Fruit fly (Drosophila melanogaster) whole organism, adult: ENCODE measurements around the gene HHEX.
A peak's percentile ranks its signal among the peaks of the same experiment; 100 is the strongest.

Experiments used
- CG11617 ChIP-seq: fragments of 200-800 bp; sonication (Bioruptor generic); optimal IDR thresholded peaks from 2 replicates; lab custom pipeline; 2017; ENCODE audit warnings: mild to moderate bottlenecking, missing biosample characterization, missing genetic modification reagents, missing genetic modification characterization
- CG12768 ChIP-seq: fragments of 200-800 bp; sonication (Bioruptor generic); optimal IDR thresholded peaks from 2 replicates; lab custom pipeline; 2017; ENCODE audit warnings: missing biosample characterization, missing genetic modification characterization, mild to moderate bottlenecking, moderate library complexity, missing genetic modification reagents
- CG14711 ChIP-seq: fragments of 200-800 bp; sonication (Bioruptor generic); optimal IDR thresholded peaks from 2 replicates; lab custom pipeline; 2018; ENCODE audit warnings: missing biosample characterization, mild to moderate bottlenecking, missing genetic modification characterization, moderate library complexity
- CG1620 ChIP-seq: fragments of 200-800 bp; sonication (Bioruptor generic); optimal IDR thresholded peaks from 2 replicates; lab custom pipeline; 2016; ENCODE audit warnings: missing biosample characterization, missing genetic modification characterization
- CG33017 ChIP-seq: fragments of 200-800 bp; sonication (Bioruptor generic); optimal IDR thresholded peaks from 2 replicates; lab custom pipeline; 2018; ENCODE audit warnings: missing biosample characterization, mild to moderate bottlenecking, missing genetic modification characterization, moderate library complexity
- CG5204 ChIP-seq: fragments of 200-800 bp; sonication (Bioruptor generic); optimal IDR thresholded peaks from 2 replicates; lab custom pipeline; 2016; ENCODE audit warnings: missing biosample characterization, missing genetic modification characterization
- CG7045 ChIP-seq: fragments of 200-800 bp; sonication (Bioruptor generic); optimal IDR thresholded peaks from 2 replicates; lab custom pipeline; 2017; ENCODE audit warnings: missing biosample characterization, mild to moderate bottlenecking, missing genetic modification characterization
- CG7101 ChIP-seq: fragments of 200-800 bp; sonication (Bioruptor generic); optimal IDR thresholded peaks from 2 replicates; lab custom pipeline; 2018; ENCODE audit warnings: missing biosample characterization, mild to moderate bottlenecking, missing genetic modification characterization, moderate library complexity
- Clk ChIP-seq: fragments of 200-800 bp; sonication (Bioruptor generic); optimal IDR thresholded peaks from 2 replicates; lab custom pipeline; 2017; ENCODE audit warnings: missing biosample characterization, missing genetic modification characterization
- Crg-1 ChIP-seq: fragments of 200-800 bp; sonication (Bioruptor generic); optimal IDR thresholded peaks from 2 replicates; lab custom pipeline; 2016; ENCODE audit warnings: missing biosample characterization, missing genetic modification characterization
- Hr96 ChIP-seq: fragments of 200-800 bp; sonication (Bioruptor generic); optimal IDR thresholded peaks from 2 replicates; lab custom pipeline; 2016; ENCODE audit warnings: missing biosample characterization, missing genetic modification characterization
- Mnt ChIP-seq: fragments of 200-800 bp; sonication (Bioruptor generic); optimal IDR thresholded peaks from 2 replicates; lab custom pipeline; 2016; ENCODE audit warnings: missing biosample characterization, mild to moderate bottlenecking, missing genetic modification characterization
- bab1 ChIP-seq: fragments of 200-800 bp; sonication (Bioruptor generic); optimal IDR thresholded peaks from 3 replicates; lab custom pipeline; 2019; ENCODE audit warnings: missing biosample characterization, mild to moderate bottlenecking, missing genetic modification characterization, moderate library complexity
- cic ChIP-seq: fragments of 200-800 bp; sonication (Bioruptor generic); optimal IDR thresholded peaks from 2 replicates; lab custom pipeline; 2017; ENCODE audit warnings: missing biosample characterization, mild to moderate bottlenecking, missing genetic modification characterization, moderate library complexity
- cnc ChIP-seq, 2 experiments: fragments of >200 bp; optimal IDR thresholded peaks; 2 replicates each; lab custom pipeline; 2017
- kay ChIP-seq: fragments of 200-800 bp; sonication (Bioruptor generic); peaks from one replicate; lab custom pipeline; 2016; ENCODE audit warnings: missing biosample characterization, missing genetic modification characterization, borderline replicate concordance
- ovo ChIP-seq: fragments of 200-800 bp; sonication (Bioruptor generic); optimal IDR thresholded peaks from 2 replicates; lab custom pipeline; 2016; ENCODE audit warnings: missing biosample characterization, missing genetic modification characterization
- pad ChIP-seq: fragments of 200-800 bp; sonication (Bioruptor generic); optimal IDR thresholded peaks from 3 replicates; lab custom pipeline; 2017; ENCODE audit warnings: missing biosample characterization, missing genetic modification characterization, mild to moderate bottlenecking, moderate library complexity, missing genetic modification reagents
- tj ChIP-seq: fragments of 200-800 bp; sonication (Bioruptor generic); optimal IDR thresholded peaks from 3 replicates; lab custom pipeline; 2017; ENCODE audit warnings: missing biosample characterization, mild to moderate bottlenecking, missing genetic modification characterization, moderate library complexity
- toe ChIP-seq: fragments of 200-800 bp; sonication (Bioruptor generic); optimal IDR thresholded peaks from 2 replicates; lab custom pipeline; 2016; ENCODE audit warnings: missing biosample characterization, missing genetic modification characterization

The HHEX gene

dm6 chr3R:21118784-21119183 is 38.1 kb upstream of the HHEX start, which contains the start of gene Bdbt:
Bdbt (minus strand) TSS chr3R:21118856.
- TF ChIP-seq tj (GFP tag; lab: Kevin White, UChicago) = peak; percentile 31
- TF ChIP-seq Mnt = peak; percentile 67
- peak; percentile 9 for TF ChIP-seq CG11617 (GFP tag; lab: Kevin White, UChicago)
- TF ChIP-seq CG12768 (GFP tag; lab: Kevin White, UChicago) = peak; percentile 7
- TF ChIP-seq CG7101 = peak; percentile 32
- no peak for TF ChIP-seq ovo

dm6 chr3R:21116057-21116456 is 35.3 kb upstream of the HHEX start, which contains the start of gene ppan:
ppan (plus strand) TSS chr3R:21116254.
- TF ChIP-seq CG11617 (GFP tag; lab: Kevin White, UChicago) = peak; percentile 13
- peak; percentile 98 for TF ChIP-seq Mnt
- TF ChIP-seq Hr96 (GFP tag; lab: Kevin White, UChicago) = no peak
- no peak for TF ChIP-seq Clk (GFP tag; lab: Kevin White, UChicago)
- no peak for TF ChIP-seq tj (GFP tag; lab: Kevin White, UChicago)
- peak; percentile 49 for TF ChIP-seq bab1 (GFP tag; lab: Kevin White, UChicago)
- no peak for TF ChIP-seq cic (GFP tag; lab: Kevin White, UChicago)
- no peak for TF ChIP-seq cnc (optimal IDR thresholded peaks at IDR 0.05; lab: Kevin White, UChicago)
- TF ChIP-seq CG7101 = peak; percentile 2
- TF ChIP-seq pad (GFP tag; lab: Kevin White, UChicago) = no peak
- no peak for TF ChIP-seq CG33017 (tag; lab: Kevin White, UChicago)
- no peak for TF ChIP-seq CG14711 (tag; lab: Kevin White, UChicago)
- no peak for TF ChIP-seq toe (GFP tag; lab: Kevin White, UChicago)
- no peak for TF ChIP-seq CG5204 (GFP tag; lab: Kevin White, UChicago)
- TF ChIP-seq CG1620 (GFP tag; lab: Kevin White, UChicago) = no peak
- no peak for TF ChIP-seq Crg-1 (GFP tag; lab: Kevin White, UChicago)
- no peak for TF ChIP-seq kay (GFP tag; lab: Kevin White, UChicago)
- no peak for TF ChIP-seq CG7045
- TF ChIP-seq ovo = no peak
- no peak for TF ChIP-seq CG12768 (GFP tag; lab: Kevin White, UChicago)

dm6 chr3R:21112742-21113465 is 32.2 kb upstream of the HHEX start:
- TF ChIP-seq bab1 (GFP tag; lab: Kevin White, UChicago) (peak; percentile 81), CG7045 (peak; percentile 7), Hr96 (GFP tag; lab: Kevin White, UChicago) (no peak), Crg-1 (GFP tag; lab: Kevin White, UChicago) (peak; percentile 48), kay (GFP tag; lab: Kevin White, UChicago) (no peak), Mnt (peak; percentile 43), CG12768 (GFP tag; lab: Kevin White, UChicago) (peak; percentile 57), CG7101 (peak; percentile 77), ovo (peak; percentile 81), cic (GFP tag; lab: Kevin White, UChicago) (peak; percentile 9), cnc (optimal IDR thresholded peaks at IDR 0.05; lab: Kevin White, UChicago) (no peak), CG1620 (GFP tag; lab: Kevin White, UChicago) (peak; percentile 58), tj (GFP tag; lab: Kevin White, UChicago) (peak; percentile 40), CG11617 (GFP tag; lab: Kevin White, UChicago) (peak; percentile 76), CG33017 (tag; lab: Kevin White, UChicago) (peak; percentile 86), CG14711 (tag; lab: Kevin White, UChicago) (peak; percentile 75), CG5204 (GFP tag; lab: Kevin White, UChicago) (no peak)

- TF ChIP-seq Clk (GFP tag; lab: Kevin White, UChicago) (no peak), toe (GFP tag; lab: Kevin White, UChicago) (no peak), CG7101 (no peak), ovo (peak; percentile 21), Mnt (peak; percentile 17), kay (GFP tag; lab: Kevin White, UChicago) (no peak), CG5204 (GFP tag; lab: Kevin White, UChicago) (no peak), CG33017 (tag; lab: Kevin White, UChicago) (no peak), bab1 (GFP tag; lab: Kevin White, UChicago) (no peak), Hr96 (GFP tag; lab: Kevin White, UChicago) (no peak), CG14711 (tag; lab: Kevin White, UChicago) (no peak), CG12768 (GFP tag; lab: Kevin White, UChicago) (peak; percentile 64), pad (GFP tag; lab: Kevin White, UChicago) (peak; percentile 91), tj (GFP tag; lab: Kevin White, UChicago) (peak; percentile 8), CG1620 (GFP tag; lab: Kevin White, UChicago) (no peak), Crg-1 (GFP tag; lab: Kevin White, UChicago) (no peak), CG7045 (no peak), cic (GFP tag; lab: Kevin White, UChicago) (peak; percentile 62), CG11617 (GFP tag; lab: Kevin White, UChicago) (no peak), cnc (optimal IDR thresholded peaks at IDR 0.05; lab: Kevin White, UChicago) (no peak)
These were observed 31.4 kb upstream of the HHEX start for dm6 chr3R:21111964-21112740.

dm6 chr3R:21111046-21111480 is 30.3 kb upstream of the HHEX start, which contains the start of gene Rab11:
Rab11 (plus strand) TSS chr3R:21111408.
- TF ChIP-seq tj (GFP tag; lab: Kevin White, UChicago) (peak; percentile 30), CG12768 (GFP tag; lab: Kevin White, UChicago) (no peak), CG7101 (peak; percentile 52), Clk (GFP tag; lab: Kevin White, UChicago) (peak; percentile 3), bab1 (GFP tag; lab: Kevin White, UChicago) (peak; percentile 75), Crg-1 (GFP tag; lab: Kevin White, UChicago) (peak; percentile 54), Mnt (peak; percentile 62), cic (GFP tag; lab: Kevin White, UChicago) (no peak), ovo (peak; percentile 33), kay (GFP tag; lab: Kevin White, UChicago) (no peak), toe (GFP tag; lab: Kevin White, UChicago) (no peak), CG7045 (peak; percentile 39), CG1620 (GFP tag; lab: Kevin White, UChicago) (peak; percentile 60), CG5204 (GFP tag; lab: Kevin White, UChicago) (no peak), CG11617 (GFP tag; lab: Kevin White, UChicago) (peak; percentile 78), cnc (optimal IDR thresholded peaks at IDR 0.05; lab: Kevin White, UChicago) (no peak), pad (GFP tag; lab: Kevin White, UChicago) (peak; percentile 26), CG14711 (tag; lab: Kevin White, UChicago) (peak; percentile 39), CG33017 (tag; lab: Kevin White, UChicago) (peak; percentile 7)
